Worm (Caenorhabditis elegans) whole organism, L1 larva: ENCODE measurements around the gene git-1.

ENCODE experiments used
- C04F5.9 ChIP-seq: sonication (generic microtip); optimal IDR thresholded peaks from 2 replicates; lab custom pipeline; 2016; ENCODE audit warnings: missing genetic modification characterization, missing compliant biosample characterization
- C16A3.4 ChIP-seq: fragments of 150-350 bp; optimal IDR thresholded peaks from 2 replicates; lab custom pipeline; 2014; ENCODE audit warnings: missing biosample characterization, missing genetic modification characterization
- F16B12.6 ChIP-seq: fragments of 150-350 bp; optimal IDR thresholded peaks from 2 replicates; lab custom pipeline; 2014; ENCODE audit warnings: missing biosample characterization, missing genetic modification characterization
- Y116A8C.19 ChIP-seq: sonication (generic microtip); optimal IDR thresholded peaks from 2 replicates; lab custom pipeline; 2016; ENCODE audit warnings: missing compliant biosample characterization, missing genetic modification characterization, borderline replicate concordance
- alr-1 ChIP-seq: fragments of 200-800 bp; sonication (Bioruptor generic); optimal IDR thresholded peaks from 2 replicates; lab custom pipeline; 2018; ENCODE audit warnings: borderline replicate concordance, mild to moderate bottlenecking, missing genetic modification characterization, missing compliant biosample characterization
- aly-2 ChIP-seq: fragments of 150-350 bp; optimal IDR thresholded peaks from 2 replicates; lab custom pipeline; 2014; ENCODE audit warnings: missing biosample characterization, missing genetic modification characterization
- ama-1 ChIP-seq: fragments of 150-350 bp; optimal IDR thresholded peaks from 2 replicates; lab custom pipeline; 2014
- ceh-63 ChIP-seq: fragments of 200-800 bp; sonication (Bioruptor generic); optimal IDR thresholded peaks from 2 replicates; lab custom pipeline; 2018; ENCODE audit warnings: mild to moderate bottlenecking, missing genetic modification characterization, missing compliant biosample characterization
- ceh-8 ChIP-seq: fragments of 200-800 bp; sonication (Bioruptor generic); optimal IDR thresholded peaks from 2 replicates; lab custom pipeline; 2018; ENCODE audit warnings: mild to moderate bottlenecking, missing genetic modification characterization, moderate library complexity, missing compliant biosample characterization
- ceh-82 ChIP-seq, 3 experiments: fragments of 150-350 bp in 1 of 3; sonication (generic microtip) in 2 of 3; optimal IDR thresholded peaks; 2 replicates each; lab custom pipeline; 2014 to 2017; ENCODE audit warnings: missing biosample characterization in 3 of 3, missing genetic modification characterization in 3 of 3
- dpl-1 ChIP-seq, 3 experiments: fragments of 150-350 bp in 2 of 3; sonication (generic microtip) in 1 of 3; optimal IDR thresholded peaks; 2 replicates each; lab custom pipeline; 2014 to 2017; ENCODE audit warnings: missing biosample characterization in 3 of 3, missing genetic modification characterization in 3 of 3, missing genetic modification reagents in 3 of 3
- dsc-1 ChIP-seq: sonication (generic microtip); optimal IDR thresholded peaks from 2 replicates; lab custom pipeline; 2016; ENCODE audit warnings: mild to moderate bottlenecking, missing genetic modification characterization, missing compliant biosample characterization
- efl-1 ChIP-seq, 4 experiments: fragments of 150-350 bp; optimal IDR thresholded peaks in 3 of 4; peaks in 1 of 4; 1 replicate in 1 of 4; 2 replicates in 3 of 4; lab custom pipeline; 2014; ENCODE audit warnings: missing biosample characterization in 2 of 4, missing genetic modification characterization in 2 of 4, missing genetic modification reagents in 2 of 4
- egl-13 ChIP-seq: sonication (generic microtip); optimal IDR thresholded peaks from 2 replicates; lab custom pipeline; 2016; ENCODE audit warnings: missing genotype, missing genetic modification reagents, missing genetic modification characterization, missing compliant biosample characterization
- egl-27 ChIP-seq, 2 experiments: fragments of 150-350 bp in 1 of 2; sonication (generic microtip); optimal IDR thresholded peaks; 3 replicates each; lab custom pipeline; 2017 to 2018; ENCODE audit warnings: missing biosample characterization in 2 of 2, missing genetic modification characterization in 2 of 2, missing genetic modification reagents in 2 of 2
- elt-2 ChIP-seq: sonication (generic microtip); optimal IDR thresholded peaks from 2 replicates; lab custom pipeline; 2016; ENCODE audit warnings: missing genetic modification characterization, mild to moderate bottlenecking, inconsistent platforms, missing compliant biosample characterization, missing genetic modification reagents
- elt-3 ChIP-seq, 6 experiments: fragments of 150-350 bp in 1 of 6; sonication (generic microtip); optimal IDR thresholded peaks; 2 replicates each; lab custom pipeline; 2017 to 2018; ENCODE audit warnings: missing biosample characterization in 6 of 6, missing genetic modification characterization in 6 of 6, inconsistent platforms in 1 of 6
- ets-5 ChIP-seq: fragments of 200-800 bp; sonication (Bioruptor generic); IDR thresholded peaks from 2 replicates; pipeline ENCODE4 v1.3.6; 2022; ENCODE audit warnings: missing genetic modification characterization, missing compliant biosample characterization
- fkh-4 ChIP-seq: sonication (generic microtip); optimal IDR thresholded peaks from 2 replicates; lab custom pipeline; 2016; ENCODE audit warnings: missing compliant biosample characterization, missing genetic modification characterization, borderline replicate concordance
- hlh-4 ChIP-seq: sonication (generic microtip); optimal IDR thresholded peaks from 2 replicates; lab custom pipeline; 2016; ENCODE audit warnings: mild to moderate bottlenecking, missing genetic modification characterization, missing compliant biosample characterization
- irx-1 ChIP-seq: sonication (generic microtip); optimal IDR thresholded peaks from 2 replicates; lab custom pipeline; 2016; ENCODE audit warnings: missing genetic modification characterization, missing compliant biosample characterization
- isw-1 ChIP-seq: fragments of 200-800 bp; sonication (Bioruptor generic); IDR thresholded peaks from 2 replicates; pipeline ENCODE4 v1.3.6; 2022; ENCODE audit warnings: missing genetic modification characterization, missing compliant biosample characterization
- jun-1 ChIP-seq: fragments of 150-350 bp; optimal IDR thresholded peaks from 2 replicates; lab custom pipeline; 2014; ENCODE audit warnings: missing biosample characterization, missing genetic modification reagents, missing genetic modification characterization
- lin-13 ChIP-seq: fragments of 150-350 bp; optimal IDR thresholded peaks from 2 replicates; lab custom pipeline; 2014; ENCODE audit warnings: missing biosample characterization, missing genetic modification reagents, missing genetic modification characterization
- lin-14 ChIP-seq: fragments of 200-800 bp; sonication (Bioruptor generic); optimal IDR thresholded peaks from 2 replicates; lab custom pipeline; 2018; ENCODE audit warnings: mild to moderate bottlenecking, missing genetic modification characterization, moderate library complexity, missing compliant biosample characterization
- lir-3 ChIP-seq: sonication (generic microtip); optimal IDR thresholded peaks from 2 replicates; lab custom pipeline; 2016; ENCODE audit warnings: mild to moderate bottlenecking, missing genetic modification characterization, moderate library complexity, missing compliant biosample characterization; ENCODE audit not compliant: poor library complexity
- lsy-2 ChIP-seq, 2 experiments: fragments of 150-350 bp; optimal IDR thresholded peaks; 2 replicates each; lab custom pipeline; 2014; ENCODE audit warnings: missing biosample characterization in 2 of 2, missing genetic modification characterization in 2 of 2
- mab-9 ChIP-seq: fragments of 200-800 bp; sonication (Bioruptor generic); IDR thresholded peaks from 2 replicates; pipeline ENCODE4 v1.3.6; 2022; ENCODE audit warnings: missing genetic modification reagents, missing genetic modification characterization, missing compliant biosample characterization
- mdl-1 ChIP-seq, 2 experiments: fragments of 150-350 bp; optimal IDR thresholded peaks; 2 replicates each; lab custom pipeline; 2014 to 2017; ENCODE audit warnings: missing biosample characterization in 2 of 2, missing genetic modification characterization in 2 of 2, inconsistent platforms in 1 of 2
- mep-1 ChIP-seq: fragments of 150-350 bp; optimal IDR thresholded peaks from 2 replicates; lab custom pipeline; 2014; ENCODE audit warnings: missing biosample characterization, missing genetic modification characterization
- nhr-11 ChIP-seq: fragments of 150-350 bp; optimal IDR thresholded peaks from 2 replicates; lab custom pipeline; 2014; ENCODE audit warnings: missing biosample characterization, missing genetic modification characterization
- nhr-20 ChIP-seq: sonication (generic microtip); optimal IDR thresholded peaks from 2 replicates; lab custom pipeline; 2016; ENCODE audit warnings: mild to moderate bottlenecking, missing genetic modification characterization, missing compliant biosample characterization
- nhr-47 ChIP-seq: sonication (generic microtip); optimal IDR thresholded peaks from 2 replicates; lab custom pipeline; 2016; ENCODE audit warnings: mild to moderate bottlenecking, missing genetic modification characterization, moderate library complexity, missing compliant biosample characterization
- nhr-71 ChIP-seq: sonication (generic microtip); optimal IDR thresholded peaks from 2 replicates; lab custom pipeline; 2016; ENCODE audit warnings: mild to moderate bottlenecking, missing genetic modification characterization, moderate library complexity, missing compliant biosample characterization
- nhr-77 ChIP-seq: fragments of 150-350 bp; optimal IDR thresholded peaks from 2 replicates; lab custom pipeline; 2014; ENCODE audit warnings: missing biosample characterization, missing genetic modification characterization
- nhr-85 ChIP-seq: sonication (generic microtip); peaks from one replicate; lab custom pipeline; 2016; ENCODE audit warnings: missing genetic modification characterization, inconsistent platforms, missing compliant biosample characterization
- nhr-90 ChIP-seq: sonication (generic microtip); optimal IDR thresholded peaks from 2 replicates; lab custom pipeline; 2016; ENCODE audit warnings: mild to moderate bottlenecking, missing genetic modification characterization, missing compliant biosample characterization; ENCODE audit not compliant: poor library complexity
- pag-3 ChIP-seq: sonication (generic microtip); optimal IDR thresholded peaks from 2 replicates; lab custom pipeline; 2017; ENCODE audit warnings: missing genetic modification characterization, mild to moderate bottlenecking, missing compliant biosample characterization, antibody characterized with exemption, borderline replicate concordance; ENCODE audit not compliant: insufficient read depth
- skn-1 ChIP-seq: fragments of 150-350 bp; optimal IDR thresholded peaks from 2 replicates; lab custom pipeline; 2014; ENCODE audit warnings: missing biosample characterization, missing genetic modification characterization
- snu-23 ChIP-seq: sonication (generic microtip); optimal IDR thresholded peaks from 2 replicates; lab custom pipeline; 2016; ENCODE audit warnings: missing genetic modification characterization, missing compliant biosample characterization
- sox-4 ChIP-seq: sonication (generic microtip); optimal IDR thresholded peaks from 2 replicates; lab custom pipeline; 2016; ENCODE audit warnings: missing genetic modification characterization, missing compliant biosample characterization
- sup-37 ChIP-seq: fragments of 200-800 bp; sonication (Bioruptor generic); optimal IDR thresholded peaks from 2 replicates; lab custom pipeline; 2018; ENCODE audit warnings: mild to moderate bottlenecking, missing genetic modification characterization, missing compliant biosample characterization
- swsn-7 ChIP-seq: sonication (generic microtip); optimal IDR thresholded peaks from 2 replicates; lab custom pipeline; 2016; ENCODE audit warnings: missing genetic modification characterization, missing compliant biosample characterization
- tbx-2 ChIP-seq: sonication (generic microtip); optimal IDR thresholded peaks from 2 replicates; lab custom pipeline; 2016; ENCODE audit warnings: missing genetic modification characterization, missing compliant biosample characterization
- unc-130 ChIP-seq: fragments of 150-350 bp; optimal IDR thresholded peaks from 2 replicates; lab custom pipeline; 2017; ENCODE audit warnings: missing biosample characterization, missing genetic modification characterization, inconsistent platforms
- unc-86 ChIP-seq: sonication (generic microtip); optimal IDR thresholded peaks from 2 replicates; lab custom pipeline; 2016; ENCODE audit warnings: missing genetic modification characterization, missing compliant biosample characterization
- ztf-4 ChIP-seq: fragments of 150-350 bp; optimal IDR thresholded peaks from 2 replicates; lab custom pipeline; 2014; ENCODE audit warnings: missing biosample characterization, missing genetic modification characterization

Gene git-1

ce11 chrX:10553048-10553447, 28.4 kb downstream of the git-1 start:
- TF ChIP-seq mdl-1 (tag; optimal IDR thresholded peaks at IDR 0.05; lab: Kevin White, UChicago): no peak
- TF ChIP-seq elt-3 (tag; optimal IDR thresholded peaks at IDR 0.05; lab: Kevin White, UChicago): no peak
- TF ChIP-seq efl-1 (optimal IDR thresholded peaks at IDR 0.05; lab: Kevin White, UChicago): no peak
- TF ChIP-seq efl-1 (GFP tag; optimal IDR thresholded peaks at IDR 0.05 in 1 of 2; lab: Kevin White, UChicago): peak in 1 of 2 experiments; percentile 46
- no peak for TF ChIP-seq swsn-7 (tag; lab: Kevin White, UChicago)
- no peak for TF ChIP-seq pag-3 (tag; lab: Kevin White, UChicago)
- no peak for TF ChIP-seq nhr-47 (tag; lab: Kevin White, UChicago)
- peak; percentile 29 for TF ChIP-seq lin-14 (GFP tag; lab: Kevin White, UChicago)
- TF ChIP-seq unc-86: no peak
- TF ChIP-seq F16B12.6: no peak
- TF ChIP-seq mab-9 (GFP tag; lab: Robert Waterston, UW): no peak
- TF ChIP-seq lir-3 (tag; lab: Kevin White, UChicago): no peak
- no peak for TF ChIP-seq ama-1 (lab: Kevin White, UChicago)
- TF ChIP-seq ceh-63 (GFP tag; lab: Kevin White, UChicago): no peak
- TF ChIP-seq C16A3.4 (tag; lab: Kevin White, UChicago): no peak
- TF ChIP-seq egl-27 (tag; optimal IDR thresholded peaks at IDR 0.05; lab: Kevin White, UChicago): no peak
- no peak for TF ChIP-seq C04F5.9
- no peak for TF ChIP-seq egl-13 (tag; lab: Kevin White, UChicago)
- peak; percentile 52 for TF ChIP-seq ceh-8

DNA sequence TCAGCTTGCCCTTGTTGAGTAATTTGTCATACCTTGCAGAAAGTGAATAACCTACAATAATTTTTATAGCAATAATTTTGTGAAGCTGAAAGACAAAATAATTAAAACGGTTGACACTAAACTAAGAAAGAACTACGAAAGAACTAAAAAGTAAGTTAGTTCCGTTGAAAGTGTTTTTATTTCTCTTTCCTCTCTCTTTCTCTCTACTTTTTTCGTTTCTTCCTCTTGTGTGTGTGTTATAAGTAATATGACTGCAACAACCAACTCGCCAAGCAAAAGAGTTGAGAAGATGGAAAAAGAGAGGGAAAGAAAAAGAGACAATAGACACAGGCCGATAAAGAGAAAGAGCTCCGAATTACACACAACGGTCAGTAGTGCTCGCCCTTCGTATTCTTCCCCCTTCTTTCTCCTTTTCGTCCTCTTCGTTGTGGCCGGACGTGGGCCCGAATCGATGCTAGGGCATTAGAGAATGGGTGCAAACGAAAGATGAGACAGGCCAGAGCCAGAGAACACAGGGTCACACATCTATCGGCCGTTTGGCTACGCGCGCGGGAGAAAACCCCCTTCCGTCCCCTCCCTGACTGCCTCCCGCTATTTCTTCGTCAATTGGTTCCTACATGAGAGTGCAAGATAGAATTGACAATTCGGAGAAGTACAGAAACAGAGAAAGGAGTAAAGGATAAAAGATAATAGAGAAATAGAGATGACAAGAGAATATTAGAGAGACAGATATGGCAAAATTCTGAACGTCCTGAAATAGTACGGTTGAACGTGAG, 30.7 kb downstream of the git-1 start, which contains the start of gene syd-2:
Gene syd-2 (minus strand): TSS at position 51 of the 776 bp plus-strand sequence.
- TF ChIP-seq sup-37 (GFP tag; lab: Kevin White, UChicago) (peak; percentile 33), ceh-82 (tag; optimal IDR thresholded peaks at IDR 0.05; lab: Kevin White, UChicago) (peak; percentile 60 to 73 (median 67)), skn-1 (peak; percentile 75), ceh-8 (peak; percentile 23), elt-3 (tag; optimal IDR thresholded peaks at IDR 0.05; lab: Kevin White, UChicago) (peak in 1 of 6 experiments; percentile 11), tbx-2 (peak; percentile 84), dpl-1 (GFP tag; optimal IDR thresholded peaks at IDR 0.05; lab: Kevin White, UChicago) (peak; percentile 13 to 47 (median 32)), aly-2 (tag; lab: Kevin White, UChicago) (no peak), alr-1 (tag; lab: Kevin White, UChicago) (no peak), C16A3.4 (tag; lab: Kevin White, UChicago) (peak; percentile 45), ztf-4 (tag; lab: Kevin White, UChicago) (peak; percentile 22), efl-1 (optimal IDR thresholded peaks at IDR 0.05; lab: Kevin White, UChicago) (peak; percentile 37 to 46), efl-1 (GFP tag; optimal IDR thresholded peaks at IDR 0.05 in 1 of 2; lab: Kevin White, UChicago) (peak in 1 of 2 experiments; percentile 73), unc-130 (tag; lab: Kevin White, UChicago) (peak; percentile 36), mdl-1 (tag; optimal IDR thresholded peaks at IDR 0.05; lab: Kevin White, UChicago) (peak in 1 of 2 experiments; percentile 15), nhr-20 (peak; percentile 82), irx-1 (tag; lab: Kevin White, UChicago) (peak; percentile 69), nhr-11 (peak; percentile 3), jun-1 (tag; lab: Kevin White, UChicago) (peak; percentile 68), fkh-4 (tag; lab: Kevin White, UChicago) (peak; percentile 9), nhr-85 (tag; lab: Kevin White, UChicago) (peak; percentile 79), dsc-1 (peak; percentile 83), ets-5 (no peak), nhr-90 (tag; lab: Kevin White, UChicago) (peak; percentile 49), nhr-71 (tag; lab: Kevin White, UChicago) (peak; percentile 90), elt-2 (tag; lab: Kevin White, UChicago) (peak; percentile 23), nhr-77 (tag; lab: Kevin White, UChicago) (peak; percentile 74), lin-13 (GFP tag; lab: Kevin White, UChicago) (no peak), nhr-47 (tag; lab: Kevin White, UChicago) (peak; percentile 75), hlh-4 (tag; lab: Kevin White, UChicago) (no peak), sox-4 (tag; lab: Kevin White, UChicago) (peak; percentile 26), isw-1 (GFP tag; lab: Robert Waterston, UW) (peak; percentile 42; the same call in 1 of the 2 replicates), unc-86 (peak; percentile 70), mep-1 (peak; percentile 80), snu-23 (GFP tag; lab: Kevin White, UChicago) (peak; percentile 86), lsy-2 (tag; optimal IDR thresholded peaks at IDR 0.05; lab: Kevin White, UChicago) (peak; percentile 43 to 70), Y116A8C.19 (tag; lab: Kevin White, UChicago) (no peak)
